Worm (Caenorhabditis elegans) whole organism, midembryonic: ENCODE measurements around the gene C07E3.3.

ENCODE experiments used
- T22C8.4 ChIP-seq: fragments of 200-800 bp; sonication (Bioruptor generic); IDR thresholded peaks from 2 replicates; pipeline ENCODE4 v1.3.6; 2022; ENCODE audit warnings: missing genetic modification characterization, missing compliant biosample characterization
- cog-1 ChIP-seq: sonication (generic microtip); optimal IDR thresholded peaks from 2 replicates; lab custom pipeline; 2016; ENCODE audit warnings: missing genetic modification characterization, missing compliant biosample characterization
- flt-1 ChIP-seq: fragments of 200-800 bp; sonication (Bioruptor generic); IDR thresholded peaks from 2 replicates; pipeline ENCODE4 v1.3.6; 2022; ENCODE audit warnings: missing genetic modification characterization, missing compliant biosample characterization
- klf-2 ChIP-seq: fragments of 200-800 bp; sonication (Bioruptor generic); conservative IDR thresholded peaks from 2 replicates; pipeline ENCODE4 v1.3.6; 2022; ENCODE audit warnings: missing genetic modification reagents, missing genetic modification characterization, missing compliant biosample characterization
- med-1 ChIP-seq: sonication (generic microtip); optimal IDR thresholded peaks from 2 replicates; lab custom pipeline; 2017; ENCODE audit warnings: missing genetic modification characterization, mild to moderate bottlenecking, missing compliant biosample characterization, antibody characterized with exemption, missing genetic modification reagents; ENCODE audit not compliant: insufficient read depth
- ref-1 ChIP-seq: fragments of 200-800 bp; sonication (Bioruptor generic); conservative IDR thresholded peaks from 2 replicates; pipeline ENCODE4 v1.3.6; 2022; ENCODE audit warnings: missing genetic modification reagents, missing genetic modification characterization, missing compliant biosample characterization
- tab-1 ChIP-seq: fragments of 200-800 bp; sonication (Bioruptor generic); IDR thresholded peaks from 2 replicates; pipeline ENCODE4 v1.3.6; 2022; ENCODE audit warnings: missing genetic modification characterization, missing compliant biosample characterization
- ztf-23 ChIP-seq: fragments of 200-800 bp; sonication (Bioruptor generic); IDR thresholded peaks from 2 replicates; pipeline ENCODE4 v1.3.6; 2022; ENCODE audit warnings: missing genetic modification reagents, missing genetic modification characterization, missing compliant biosample characterization
- ztf-29 ChIP-seq: fragments of 200-800 bp; sonication (Bioruptor generic); IDR thresholded peaks from 2 replicates; pipeline ENCODE4 v1.3.6; 2022; ENCODE audit warnings: missing genetic modification reagents, missing genetic modification characterization, missing compliant biosample characterization

The C07E3.3 gene

DNA sequence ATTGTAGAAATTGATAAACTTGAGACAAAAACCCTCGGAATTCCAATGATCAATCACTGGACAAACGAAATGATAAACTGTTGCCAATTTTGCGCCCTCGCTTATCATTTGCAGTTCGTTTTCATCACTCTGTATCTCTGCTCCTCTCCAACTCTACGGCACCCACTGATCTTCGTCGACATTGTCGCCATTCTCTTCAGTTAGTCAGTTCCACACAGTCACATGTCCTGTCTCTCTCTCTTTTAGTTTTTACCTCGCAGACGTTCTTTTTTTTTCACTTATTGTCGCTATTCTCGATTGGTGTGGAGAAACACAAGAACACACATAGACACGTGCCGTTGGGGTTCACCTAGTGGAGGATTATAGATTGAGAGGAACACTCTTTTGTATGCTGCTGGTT lies 31.7 kb upstream of the C07E3.3 start:
- TF ChIP-seq med-1 (GFP tag; lab: Kevin White, UChicago) (no peak), klf-2 (GFP tag; lab: Robert Waterston, UW) (no peak), cog-1 (no peak), tab-1 (GFP tag; lab: Robert Waterston, UW) (no peak), ref-1 (GFP tag; lab: Robert Waterston, UW) (no peak), flt-1 (no peak), ztf-29 (no peak), ztf-23 (GFP tag; lab: Robert Waterston, UW) (no peak)

DNA sequence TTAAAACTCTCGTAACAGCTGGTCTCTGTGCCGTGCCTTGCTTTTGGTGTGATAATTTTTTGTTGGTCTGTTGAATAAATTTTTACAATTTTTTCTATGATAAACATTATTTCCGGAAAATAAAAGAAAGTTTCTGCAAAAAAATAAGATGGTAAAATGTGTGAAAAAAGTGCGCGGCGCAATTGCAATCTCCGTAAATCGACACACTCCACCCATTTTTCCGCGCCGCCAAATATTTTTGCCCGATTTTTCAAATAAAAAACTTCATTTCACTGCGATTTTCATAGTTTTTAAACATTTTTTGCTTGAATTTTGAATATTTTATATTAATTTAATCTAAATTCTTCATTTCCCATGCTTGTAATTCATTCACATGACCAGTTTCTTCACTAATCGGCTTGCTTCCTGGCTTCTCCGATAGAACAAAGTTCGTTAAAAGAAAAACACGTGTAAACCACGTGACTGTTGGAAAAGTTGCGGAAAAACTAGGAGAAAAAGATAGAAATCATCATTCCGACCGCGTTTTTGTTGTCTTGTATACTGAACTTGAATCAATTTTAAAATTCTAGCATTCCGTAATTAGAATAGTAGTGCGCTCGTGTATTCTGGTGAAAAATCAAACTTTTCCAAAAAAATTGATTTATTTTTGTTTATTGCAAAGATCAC lies 30.9 kb upstream of the C07E3.3 start:
- TF ChIP-seq ref-1 (GFP tag; lab: Robert Waterston, UW) (0 out of 2 replicates have a peak, but pooled peaks have one; percentile 17), tab-1 (GFP tag; lab: Robert Waterston, UW) (peak; percentile 58; the same call in 1 of the 2 replicates), ztf-29 (no peak), flt-1 (peak; percentile 77), klf-2 (GFP tag; lab: Robert Waterston, UW) (0 out of 2 replicates have a peak, but pooled peaks have one; percentile 30), T22C8.4 (GFP tag; lab: Robert Waterston, UW) (no peak), cog-1 (peak; percentile 35), ztf-23 (GFP tag; lab: Robert Waterston, UW) (peak; percentile 67; the same call in 1 of the 2 replicates), med-1 (GFP tag; lab: Kevin White, UChicago) (peak; percentile 60)

DNA sequence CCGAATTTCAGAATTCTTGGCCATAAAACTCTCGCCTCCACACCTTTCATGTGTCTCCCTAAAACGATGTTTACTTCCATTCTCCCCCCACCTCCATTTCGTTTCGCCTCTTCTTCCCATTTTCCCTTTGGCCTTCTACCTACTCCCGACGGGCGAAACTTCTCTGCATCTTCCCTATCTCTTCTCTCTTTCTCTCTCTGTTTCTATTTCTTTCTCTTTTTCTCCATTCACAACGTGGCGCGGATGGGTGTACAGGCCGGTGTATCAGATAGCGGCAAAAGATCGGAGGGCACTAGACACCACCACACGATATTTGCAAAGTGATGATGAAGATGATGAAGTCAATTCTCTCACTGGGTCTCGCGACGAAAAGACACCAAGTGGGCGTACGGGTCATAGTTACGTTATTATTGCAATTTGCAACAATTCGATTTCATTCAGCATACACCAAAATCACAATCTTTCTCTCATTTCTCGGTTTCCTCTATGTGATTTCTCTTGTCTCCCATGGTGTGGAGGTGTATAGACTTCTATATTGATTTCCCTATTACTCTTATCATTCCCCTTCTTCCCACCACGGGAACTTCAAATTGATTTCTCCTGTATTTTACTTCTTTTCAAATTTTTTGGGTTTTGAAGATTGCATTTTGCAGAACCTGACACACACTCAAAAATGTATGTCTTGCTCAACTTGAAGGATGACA lies 27.5 kb upstream of the C07E3.3 start, which contains the start of gene ztf-27:
Gene ztf-27 (plus strand): TSS at position 654 of the 704 bp plus-strand sequence.
- TF ChIP-seq ztf-23 (GFP tag; lab: Robert Waterston, UW) (no peak), klf-2 (GFP tag; lab: Robert Waterston, UW) (no peak), ref-1 (GFP tag; lab: Robert Waterston, UW) (no peak), med-1 (GFP tag; lab: Kevin White, UChicago) (no peak), T22C8.4 (GFP tag; lab: Robert Waterston, UW) (no peak), ztf-29 (no peak), flt-1 (no peak), tab-1 (GFP tag; lab: Robert Waterston, UW) (no peak), cog-1 (no peak)

DNA sequence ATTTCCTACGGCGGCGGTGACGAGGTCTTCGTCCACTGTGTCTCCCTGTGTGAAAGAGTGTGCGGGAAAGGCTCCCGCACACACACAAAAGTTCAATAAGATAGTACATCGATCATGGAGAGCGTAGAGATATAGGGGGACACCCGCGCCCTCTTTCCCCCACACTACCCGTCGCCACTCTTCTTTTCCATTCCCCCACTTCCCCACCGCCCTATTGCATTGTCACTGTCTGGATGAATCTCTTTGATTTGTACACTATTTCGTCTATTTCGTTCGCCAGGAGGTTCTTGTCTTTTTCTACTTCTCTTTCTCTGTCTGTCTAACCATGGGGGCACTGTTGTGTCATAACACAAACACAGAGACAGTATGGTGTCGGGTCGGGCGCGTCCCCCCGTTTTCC lies 24.9 kb upstream of the C07E3.3 start:
- peak; percentile 49 for TF ChIP-seq cog-1
- no peak for TF ChIP-seq flt-1

DNA sequence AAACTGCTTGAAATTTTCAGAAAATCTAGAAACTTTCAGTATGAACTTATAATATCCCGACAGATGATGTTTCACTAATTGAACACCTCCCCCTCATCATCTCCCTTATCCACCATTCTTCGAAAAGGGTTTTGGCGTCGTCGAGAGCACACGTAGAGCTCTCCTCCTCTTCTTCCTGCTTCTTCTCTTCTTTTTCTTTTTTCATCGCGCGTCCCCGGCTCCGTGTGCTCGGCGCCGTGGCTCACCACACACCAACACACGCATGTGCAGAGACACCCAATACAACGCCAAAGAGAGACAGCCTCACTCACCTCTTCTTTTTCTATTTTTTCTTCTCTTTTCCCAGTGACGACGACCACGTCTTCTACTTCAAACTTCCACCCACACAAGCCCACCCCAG lies 22.2 kb upstream of the C07E3.3 start:
- TF ChIP-seq ztf-29 (no peak), tab-1 (GFP tag; lab: Robert Waterston, UW) (no peak), klf-2 (GFP tag; lab: Robert Waterston, UW) (no peak), med-1 (GFP tag; lab: Kevin White, UChicago) (no peak), ztf-23 (GFP tag; lab: Robert Waterston, UW) (no peak), ref-1 (GFP tag; lab: Robert Waterston, UW) (no peak), T22C8.4 (GFP tag; lab: Robert Waterston, UW) (no peak), cog-1 (no peak), flt-1 (no peak)

DNA sequence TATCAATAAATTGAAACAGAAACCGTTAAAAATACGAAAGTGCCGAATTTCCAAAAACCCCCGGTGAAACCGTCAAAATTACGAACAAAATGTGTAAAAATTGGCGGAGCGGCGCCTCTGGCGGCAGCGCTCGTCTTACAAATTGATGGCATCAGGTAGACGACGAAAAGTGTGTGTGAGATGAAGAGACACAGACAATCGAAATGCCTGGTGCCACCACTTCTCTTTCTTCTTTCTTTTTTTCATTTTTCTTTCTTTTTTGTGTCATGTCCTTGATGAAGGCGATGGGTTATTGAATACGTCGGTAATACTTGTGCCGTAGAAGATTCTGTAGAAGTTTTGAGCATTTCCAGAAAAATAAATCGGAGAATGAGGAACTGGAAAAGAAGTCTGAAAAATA lies 20.6 kb upstream of the C07E3.3 start:
- TF ChIP-seq tab-1 (GFP tag; lab: Robert Waterston, UW) (no peak), flt-1 (no peak), ztf-29 (no peak), T22C8.4 (GFP tag; lab: Robert Waterston, UW) (no peak), klf-2 (GFP tag; lab: Robert Waterston, UW) (no peak), ref-1 (GFP tag; lab: Robert Waterston, UW) (no peak), ztf-23 (GFP tag; lab: Robert Waterston, UW) (no peak), med-1 (GFP tag; lab: Kevin White, UChicago) (no peak), cog-1 (no peak)

DNA sequence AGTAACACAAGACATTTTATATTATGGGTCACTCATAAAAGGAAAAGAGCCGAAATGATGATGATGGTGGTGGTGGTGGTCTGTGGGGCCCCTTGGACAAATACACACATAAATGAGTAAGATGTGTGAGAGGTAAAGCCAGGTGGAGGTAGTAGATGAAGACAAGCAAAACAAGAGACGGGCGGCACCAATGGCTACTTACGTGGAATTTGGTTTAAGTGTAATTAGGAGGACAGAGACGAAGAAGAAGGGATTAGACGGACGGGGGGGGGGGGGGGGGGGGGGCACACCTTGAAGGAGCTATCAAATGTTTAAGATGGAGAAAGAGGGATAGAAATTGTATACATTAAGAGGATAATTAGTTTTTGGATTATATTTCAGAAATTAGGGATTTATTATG lies 17.5 kb upstream of the C07E3.3 start:
- no peak for TF ChIP-seq T22C8.4 (GFP tag; lab: Robert Waterston, UW)
- no peak for TF ChIP-seq flt-1
- TF ChIP-seq ztf-23 (GFP tag; lab: Robert Waterston, UW), result no peak
- TF ChIP-seq med-1 (GFP tag; lab: Kevin White, UChicago), result no peak
- no peak for TF ChIP-seq tab-1 (GFP tag; lab: Robert Waterston, UW)
- no peak for TF ChIP-seq cog-1
- no peak for TF ChIP-seq klf-2 (GFP tag; lab: Robert Waterston, UW)
- TF ChIP-seq ztf-29, result no peak
- no peak for TF ChIP-seq ref-1 (GFP tag; lab: Robert Waterston, UW)

DNA sequence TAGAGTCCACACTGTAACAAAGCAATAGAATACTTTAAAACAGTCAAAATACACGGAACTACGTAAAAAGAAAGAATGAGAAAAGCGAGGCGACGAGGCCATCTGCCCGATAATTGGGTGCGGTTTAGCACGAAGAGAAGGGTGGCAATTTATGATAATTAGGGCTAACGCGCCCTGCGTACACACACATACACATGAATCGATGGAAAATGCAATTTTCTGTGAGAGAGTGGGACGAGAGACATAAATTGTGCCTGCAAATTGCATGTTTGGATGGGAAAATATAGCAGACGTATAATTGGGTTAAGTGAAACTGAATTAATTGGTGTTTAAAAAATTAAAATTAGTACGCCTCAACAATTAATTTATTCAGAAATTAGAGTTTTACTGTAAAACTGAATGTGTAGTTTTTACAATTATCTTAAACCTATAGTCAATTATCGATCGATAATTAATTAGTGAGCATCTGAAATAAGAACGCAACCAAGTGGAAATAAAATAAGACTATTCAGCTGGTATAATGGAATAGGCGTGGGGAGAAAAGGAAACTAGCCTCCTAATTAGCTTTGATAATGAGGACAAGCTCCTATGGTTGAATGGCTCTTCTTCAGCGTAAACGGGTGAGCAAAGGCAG lies 16.3 kb upstream of the C07E3.3 start:
- no peak for TF ChIP-seq ztf-29
- TF ChIP-seq T22C8.4 (GFP tag; lab: Robert Waterston, UW), result no peak
- no peak for TF ChIP-seq ref-1 (GFP tag; lab: Robert Waterston, UW)
- TF ChIP-seq med-1 (GFP tag; lab: Kevin White, UChicago), result no peak
- no peak for TF ChIP-seq ztf-23 (GFP tag; lab: Robert Waterston, UW)
- TF ChIP-seq tab-1 (GFP tag; lab: Robert Waterston, UW), result no peak
- no peak for TF ChIP-seq cog-1
- no peak for TF ChIP-seq flt-1
- TF ChIP-seq klf-2 (GFP tag; lab: Robert Waterston, UW), result no peak

DNA sequence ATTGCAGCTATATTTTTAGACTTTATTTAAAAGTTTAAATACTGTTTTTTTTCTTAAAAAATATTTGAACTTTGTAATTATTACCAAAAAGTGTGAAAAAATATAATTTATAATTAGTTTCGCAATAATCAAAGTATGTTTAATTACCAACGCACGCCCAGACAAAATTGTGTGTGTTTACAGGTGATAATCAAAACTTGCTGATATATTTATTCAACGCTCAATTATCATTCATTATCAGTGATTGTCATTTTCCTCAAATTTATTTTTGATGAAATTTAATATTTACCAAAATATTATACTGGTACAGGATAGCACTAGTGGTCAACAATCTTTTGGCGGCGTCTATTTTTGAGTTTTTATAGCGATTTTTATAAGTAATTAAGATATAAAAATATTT lies 15.7 kb upstream of the C07E3.3 start:
- TF ChIP-seq cog-1 (no peak), ztf-29 (no peak), ref-1 (GFP tag; lab: Robert Waterston, UW) (no peak), klf-2 (GFP tag; lab: Robert Waterston, UW) (no peak), ztf-23 (GFP tag; lab: Robert Waterston, UW) (no peak), med-1 (GFP tag; lab: Kevin White, UChicago) (no peak), T22C8.4 (GFP tag; lab: Robert Waterston, UW) (no peak), tab-1 (GFP tag; lab: Robert Waterston, UW) (no peak), flt-1 (no peak)
